Worm (Caenorhabditis elegans): ENCODE data around the gene C17E7.9.

C17E7.9 gene

DNA sequence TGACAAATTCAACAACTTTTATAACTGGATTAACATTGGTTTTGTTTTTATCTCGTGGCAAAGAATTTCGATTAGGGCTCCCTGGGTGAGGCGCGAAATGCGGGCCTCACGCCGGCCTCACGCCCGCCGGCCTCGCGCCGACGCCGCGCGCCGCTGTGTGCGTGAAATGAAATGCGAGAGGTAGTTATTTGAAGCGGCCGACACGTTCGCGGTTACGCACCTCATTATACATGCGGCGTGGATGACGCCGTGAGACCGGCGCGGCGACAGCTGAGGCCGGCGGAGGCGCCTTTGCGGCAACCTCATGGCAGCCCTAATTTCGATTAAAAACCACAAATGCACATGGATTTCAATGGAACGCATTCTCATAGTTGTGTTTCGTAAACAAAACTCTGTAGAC lies 36.9 kb upstream of the C17E7.9 start:
- TF ChIP-seq nhr-237 (tag; optimal IDR thresholded peaks at IDR 0.05), result no peak
- no peak for TF ChIP-seq egl-27 (tag; optimal IDR thresholded peaks at IDR 0.05)
- TF ChIP-seq fkh-10 (GFP tag; optimal IDR thresholded peaks at IDR 0.05), result no peak
- no peak for TF ChIP-seq mef-2 (tag; optimal IDR thresholded peaks at IDR 0.05)
- no peak for TF ChIP-seq nhr-47 (tag; optimal IDR thresholded peaks at IDR 0.05)
- TF ChIP-seq efl-3 (GFP tag; optimal IDR thresholded peaks at IDR 0.05), result no peak
- TF ChIP-seq snpc-4 (tag; optimal IDR thresholded peaks at IDR 0.05), result no peak
- TF ChIP-seq tbx-2 (tag; optimal IDR thresholded peaks at IDR 0.05), result no peak
- TF ChIP-seq pag-3 (tag; optimal IDR thresholded peaks at IDR 0.05; ENCODE audit: borderline replicate concordance, insufficient read depth), result no peak
- no peak for TF ChIP-seq grh-1 (GFP tag; IDR thresholded peaks at IDR 0.05)
- TF ChIP-seq ceh-8 (GFP tag; optimal IDR thresholded peaks at IDR 0.05), result no peak
- TF ChIP-seq nhr-28 (tag; optimal IDR thresholded peaks at IDR 0.05), result no peak
- no peak for TF ChIP-seq nhr-90 (tag; optimal IDR thresholded peaks at IDR 0.05; ENCODE audit: poor library complexity)
- no peak for TF ChIP-seq F16B12.6 (tag; optimal IDR thresholded peaks at IDR 0.05)
- no peak for TF ChIP-seq fos-1 (tag; optimal IDR thresholded peaks at IDR 0.05)
- no peak for TF ChIP-seq nhr-85 (tag)

DNA sequence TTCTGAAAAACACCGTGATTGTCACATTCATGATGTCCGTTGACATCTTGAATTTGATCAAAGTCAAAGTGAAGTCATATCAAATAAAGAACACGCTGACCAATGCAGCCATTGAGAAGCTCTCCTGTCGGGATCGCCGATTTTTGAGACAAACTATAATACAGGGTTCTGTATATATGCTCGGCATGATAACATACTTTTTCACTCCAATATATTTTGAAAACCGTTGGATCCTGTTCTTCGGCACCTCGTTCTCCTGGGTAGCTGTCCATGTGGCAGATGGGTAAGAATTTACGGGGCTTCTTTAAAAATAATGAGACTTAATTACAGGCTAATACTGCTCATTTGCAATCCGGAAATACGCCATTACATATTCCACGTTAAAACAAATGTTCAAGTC lies 31.9 kb upstream of the C17E7.9 start:
- TF ChIP-seq nhr-237 (tag; optimal IDR thresholded peaks at IDR 0.05) (no peak), nhr-90 (tag; optimal IDR thresholded peaks at IDR 0.05; ENCODE audit: poor library complexity) (no peak), nhr-28 (tag; optimal IDR thresholded peaks at IDR 0.05) (no peak), grh-1 (GFP tag; IDR thresholded peaks at IDR 0.05) (no peak), dpl-1 (GFP tag; optimal IDR thresholded peaks at IDR 0.05) (no peak), skn-1 (tag; optimal IDR thresholded peaks at IDR 0.05) (no peak), snpc-4 (tag; optimal IDR thresholded peaks at IDR 0.05) (no peak), nhr-19 (GFP tag; conservative IDR thresholded peaks at IDR 0.05) (no peak), fos-1 (tag; optimal IDR thresholded peaks at IDR 0.05) (no peak), unc-62 (GFP tag; optimal IDR thresholded peaks at IDR 0.05) (no peak)

DNA sequence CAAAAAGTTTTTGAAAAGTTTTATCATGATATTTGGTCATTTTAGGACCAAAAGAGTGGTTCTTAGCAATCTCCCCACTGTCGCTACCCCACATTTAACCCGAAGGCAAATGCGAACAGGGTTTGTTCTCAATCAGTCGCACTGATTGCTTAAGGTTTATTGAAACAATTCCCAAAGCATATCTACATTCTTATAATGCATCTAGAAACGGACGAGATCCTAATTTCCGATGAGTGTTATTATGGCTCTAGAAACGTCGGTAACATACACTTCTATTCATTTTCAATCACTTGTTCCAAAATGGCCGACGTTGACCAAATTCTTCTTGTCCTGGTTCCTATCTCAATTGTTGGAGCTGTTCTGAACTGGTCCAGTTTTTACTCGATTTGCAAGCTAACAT lies 31.0 kb upstream of the C17E7.9 start, which contains the start of gene srx-65:
TSS of gene srx-65 (plus strand) at position 301 of the 400 bp plus-strand sequence.
- TF ChIP-seq efl-1 (optimal IDR thresholded peaks at IDR 0.05) (no peak), efl-1 (GFP tag; optimal IDR thresholded peaks at IDR 0.05 in 1 of 2) (peak in 1 of 2 experiments; percentile 36), tbx-2 (tag; optimal IDR thresholded peaks at IDR 0.05) (no peak)

DNA sequence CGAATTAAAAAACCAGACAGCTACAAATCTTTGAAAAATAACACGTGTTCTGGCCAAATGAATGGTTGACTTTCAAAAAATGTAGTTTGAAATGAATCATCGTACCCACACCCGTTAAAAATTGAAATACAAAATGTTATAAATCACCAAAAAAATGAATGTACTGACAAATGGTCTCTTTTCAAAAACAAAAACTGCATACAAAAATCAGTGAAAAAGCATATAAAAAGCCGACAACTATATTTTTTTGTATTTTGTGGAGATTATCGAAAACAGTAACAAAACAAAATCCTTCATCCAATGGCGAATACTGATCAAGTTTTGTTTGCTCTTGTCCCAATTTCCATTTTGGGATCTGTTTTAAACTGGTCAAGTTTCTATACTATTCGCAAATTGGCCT lies 28.6 kb upstream of the C17E7.9 start, which contains the start of gene srx-66:
TSS of gene srx-66 (plus strand) at position 301 of the 400 bp plus-strand sequence.
- TF ChIP-seq C04F5.9 (tag; optimal IDR thresholded peaks at IDR 0.05) (no peak), unc-86 (tag; optimal IDR thresholded peaks at IDR 0.05) (no peak), nhr-20 (tag; optimal IDR thresholded peaks at IDR 0.05) (no peak), aly-2 (tag; optimal IDR thresholded peaks at IDR 0.05) (no peak)

DNA sequence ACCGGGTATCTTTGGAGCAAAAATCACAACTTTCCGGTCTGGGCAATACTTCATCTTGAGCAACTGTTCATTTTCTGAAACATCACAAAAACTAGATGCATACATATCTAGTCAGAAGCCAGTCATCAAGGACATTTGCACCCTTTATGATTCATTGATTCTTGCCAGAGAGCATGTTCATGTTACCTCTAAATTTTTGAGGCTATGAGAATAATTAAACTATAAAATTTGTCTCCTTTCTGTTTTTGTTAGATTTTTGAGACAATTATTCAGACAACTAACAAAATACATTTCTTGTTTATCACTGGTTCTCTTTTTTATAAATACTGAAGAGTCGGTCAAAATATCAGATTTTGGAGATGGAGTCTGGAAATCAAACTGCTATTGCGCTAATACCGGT lies 25.8 kb upstream of the C17E7.9 start, which contains the start of gene srx-67:
TSS of gene srx-67 (plus strand) at position 301 of the 400 bp plus-strand sequence.
- TF ChIP-seq ztf-11 (tag; optimal IDR thresholded peaks at IDR 0.05) (no peak), dsc-1 (tag; optimal IDR thresholded peaks at IDR 0.05) (no peak), dpl-1 (GFP tag; optimal IDR thresholded peaks at IDR 0.05) (no peak), nhr-28 (tag; optimal IDR thresholded peaks at IDR 0.05) (no peak), unc-98 (GFP tag; IDR thresholded peaks at IDR 0.05) (no peak), elt-2 (tag; optimal IDR thresholded peaks at IDR 0.05) (no peak), snu-23 (GFP tag; optimal IDR thresholded peaks at IDR 0.05) (no peak), nhr-90 (tag; optimal IDR thresholded peaks at IDR 0.05; ENCODE audit: poor library complexity) (no peak), nhr-237 (tag; optimal IDR thresholded peaks at IDR 0.05) (no peak), ets-5 (GFP tag; IDR thresholded peaks at IDR 0.05) (no peak), grh-1 (GFP tag; IDR thresholded peaks at IDR 0.05) (no peak), nhr-12 (tag; optimal IDR thresholded peaks at IDR 0.05) (no peak)
